Fruit fly (Drosophila melanogaster): Measurements from ENCODE around the gene PhKgamma.

Gene PhKgamma

DNA sequence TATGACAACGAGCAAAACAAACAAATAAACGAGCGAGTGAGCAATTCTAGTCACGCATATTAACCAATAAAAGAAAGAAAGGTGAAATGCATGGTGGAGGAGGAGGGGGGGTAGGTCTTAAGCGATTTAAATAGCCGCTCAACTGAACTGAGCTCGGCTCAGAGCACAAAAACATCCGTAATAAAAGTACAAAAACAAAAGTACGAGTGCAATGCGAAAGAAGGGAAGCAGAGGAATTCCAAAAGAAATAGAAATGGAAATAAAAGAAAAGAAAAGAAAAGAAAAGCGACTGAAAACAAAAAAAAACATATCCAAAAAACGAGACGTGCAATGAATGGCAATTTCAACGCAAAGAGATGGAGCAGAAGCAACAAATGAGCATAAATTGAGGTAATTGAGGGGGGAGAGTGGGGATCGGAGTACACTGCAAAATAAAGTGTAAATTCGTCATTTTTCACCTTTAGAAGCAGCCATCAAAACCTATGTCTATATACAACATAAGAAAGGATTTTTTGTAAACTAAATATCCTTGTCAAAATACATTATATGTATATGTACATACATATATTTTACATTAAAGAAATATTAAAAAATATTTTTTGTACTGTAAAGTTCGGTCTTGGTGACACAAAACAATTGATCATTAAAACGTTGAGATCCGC lies 36.6 kb upstream of the PhKgamma start:
- TF ChIP-seq CG32121 (GFP tag; IDR thresholded peaks at IDR 0.05) = 0 out of 2 replicates have a peak, but pooled peaks have one; percentile 37
- TF ChIP-seq Pif1B (GFP tag; optimal IDR thresholded peaks at IDR 0.05) = peak; percentile 16
- peak; percentile 34 for TF ChIP-seq CG34367 (tag; optimal IDR thresholded peaks at IDR 0.05)
- peak; percentile 34; the same call in 1 of the 2 replicates for TF ChIP-seq Ets98B (GFP tag; IDR thresholded peaks at IDR 0.05)
- peak; percentile 62 for TF ChIP-seq CG8301 (tag; optimal IDR thresholded peaks at IDR 0.05)
- TF ChIP-seq Pif1A (GFP tag; optimal IDR thresholded peaks at IDR 0.05) = peak; percentile 35
- TF ChIP-seq fd96Ca (GFP tag; IDR thresholded peaks at IDR 0.05) = no peak
- TF ChIP-seq CG8159 (tag; optimal IDR thresholded peaks at IDR 0.05) = peak; percentile 73
- TF ChIP-seq CG17806 (tag; optimal IDR thresholded peaks at IDR 0.05) = peak; percentile 64
- TF ChIP-seq D1 (tag; optimal IDR thresholded peaks at IDR 0.05) = no peak
- TF ChIP-seq EcR (GFP tag; optimal IDR thresholded peaks at IDR 0.05) = no peak
- peak; percentile 62 for TF ChIP-seq CG15710 (tag; optimal IDR thresholded peaks at IDR 0.05)
- TF ChIP-seq CG14655 (GFP tag; optimal IDR thresholded peaks at IDR 0.05) = peak; percentile 72
- TF ChIP-seq CG9948 (tag; optimal IDR thresholded peaks at IDR 0.05) = peak; percentile 75
- peak; percentile 54; the same call in 1 of the 3 replicates for TF ChIP-seq CG4496 (GFP tag; IDR thresholded peaks at IDR 0.05)
- no peak for TF ChIP-seq CG12605 (GFP tag; IDR thresholded peaks at IDR 0.05)
- peak; percentile 23 for TF ChIP-seq Snoo (tag; optimal IDR thresholded peaks at IDR 0.05)
- no peak for TF ChIP-seq gl (tag; optimal IDR thresholded peaks at IDR 0.05)
- TF ChIP-seq rn (GFP tag; IDR thresholded peaks at IDR 0.05) = no peak

DNA sequence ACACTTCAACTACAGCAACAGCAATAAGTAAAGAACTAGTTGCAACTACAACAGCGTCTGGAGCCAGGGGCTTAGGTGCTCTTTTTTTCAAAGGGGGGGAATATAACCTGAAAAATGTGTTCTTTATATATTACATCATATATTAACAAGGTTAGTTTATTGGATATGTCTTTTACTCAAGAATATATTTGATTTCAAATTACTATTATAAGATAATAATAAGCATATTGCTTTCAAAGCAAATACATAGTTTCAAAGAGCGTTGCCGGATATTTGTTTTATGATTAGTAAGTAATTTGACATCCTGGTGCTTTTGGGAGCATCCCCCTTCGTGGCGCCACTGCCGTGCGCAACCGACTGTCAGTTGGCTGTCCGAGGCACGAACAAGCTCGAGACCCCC lies 35.9 kb upstream of the PhKgamma start:
- TF ChIP-seq CG14655 (GFP tag; optimal IDR thresholded peaks at IDR 0.05) (peak; percentile 95), Pif1A (GFP tag; optimal IDR thresholded peaks at IDR 0.05) (peak; percentile 79), Snoo (tag; optimal IDR thresholded peaks at IDR 0.05) (peak; percentile 52), CG9948 (tag; optimal IDR thresholded peaks at IDR 0.05) (peak; percentile 90), Ets98B (GFP tag; IDR thresholded peaks at IDR 0.05) (peak; percentile 74), CG4496 (GFP tag; IDR thresholded peaks at IDR 0.05) (peak; percentile 86), CG13204 (GFP tag; optimal IDR thresholded peaks at IDR 0.05) (peak; percentile 67), CG17806 (tag; optimal IDR thresholded peaks at IDR 0.05) (peak; percentile 80), gl (tag; optimal IDR thresholded peaks at IDR 0.05) (peak; percentile 42), CG12605 (GFP tag; IDR thresholded peaks at IDR 0.05) (peak; percentile 85), CG10348 (GFP tag; IDR thresholded peaks at IDR 0.05) (peak; percentile 81), rn (GFP tag; IDR thresholded peaks at IDR 0.05) (peak; percentile 55; the same call in 1 of the 2 replicates), EcR (GFP tag; optimal IDR thresholded peaks at IDR 0.05) (no peak), CG8159 (tag; optimal IDR thresholded peaks at IDR 0.05) (peak; percentile 89), fd96Ca (GFP tag; IDR thresholded peaks at IDR 0.05) (peak; percentile 88), CG34367 (tag; optimal IDR thresholded peaks at IDR 0.05) (peak; percentile 84), CG32121 (GFP tag; IDR thresholded peaks at IDR 0.05) (peak; percentile 92), D1 (tag; optimal IDR thresholded peaks at IDR 0.05) (peak; percentile 47), CG15710 (tag; optimal IDR thresholded peaks at IDR 0.05) (peak; percentile 89), Pif1B (GFP tag; optimal IDR thresholded peaks at IDR 0.05) (peak; percentile 70), CG8301 (tag; optimal IDR thresholded peaks at IDR 0.05) (peak; percentile 92)

DNA sequence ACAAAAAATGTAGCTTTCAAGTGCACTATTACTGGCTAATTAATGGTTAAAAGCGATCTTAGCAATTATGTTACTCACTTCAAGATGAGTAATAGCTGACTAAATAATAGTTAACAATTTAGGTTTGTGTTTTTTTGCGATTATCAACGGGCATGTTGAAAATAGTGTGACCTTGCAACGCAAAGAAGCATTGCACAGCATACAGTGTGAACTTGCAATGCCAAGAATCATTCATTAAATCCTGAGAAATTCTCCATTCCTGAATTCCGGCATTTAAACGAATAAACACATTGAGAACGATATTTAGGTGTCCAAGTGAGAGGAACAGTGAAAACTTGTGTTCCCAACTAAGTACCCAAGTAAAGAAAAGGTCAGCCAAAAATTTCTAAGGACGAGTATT lies 35.3 kb upstream of the PhKgamma start:
- no peak for TF ChIP-seq Snoo (tag; optimal IDR thresholded peaks at IDR 0.05)
- TF ChIP-seq CG8159 (tag; optimal IDR thresholded peaks at IDR 0.05) = no peak
- no peak for TF ChIP-seq CG15710 (tag; optimal IDR thresholded peaks at IDR 0.05)
- TF ChIP-seq CG34367 (tag; optimal IDR thresholded peaks at IDR 0.05) = no peak

DNA sequence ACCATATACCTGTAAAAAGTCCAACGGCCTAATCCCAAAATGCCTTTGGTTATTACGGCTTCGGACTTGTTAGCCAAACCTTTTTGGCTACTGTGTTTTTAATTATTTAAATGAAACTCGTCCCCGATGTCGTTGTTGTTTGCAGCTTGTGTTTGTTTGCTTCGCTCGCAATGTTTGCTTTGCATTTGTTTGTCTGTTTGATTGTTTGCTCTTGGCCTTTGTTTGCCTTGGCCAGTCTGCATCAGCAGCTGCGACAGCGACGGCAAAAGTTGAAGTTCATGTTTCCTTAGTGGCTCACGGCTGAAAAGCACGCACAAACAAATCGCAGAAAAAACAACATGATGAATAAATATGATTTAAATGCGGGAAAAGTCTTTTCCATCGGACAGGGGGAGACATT lies 34.5 kb upstream of the PhKgamma start:
- no peak for TF ChIP-seq D1 (tag; optimal IDR thresholded peaks at IDR 0.05)
- TF ChIP-seq Pif1B (GFP tag; optimal IDR thresholded peaks at IDR 0.05) = peak; percentile 23
- TF ChIP-seq EcR (GFP tag; optimal IDR thresholded peaks at IDR 0.05) = no peak
- no peak for TF ChIP-seq CG10348 (GFP tag; IDR thresholded peaks at IDR 0.05)
- TF ChIP-seq CG9948 (tag; optimal IDR thresholded peaks at IDR 0.05) = no peak
- peak; percentile 43; the same call in 1 of the 3 replicates for TF ChIP-seq CG4496 (GFP tag; IDR thresholded peaks at IDR 0.05)
- TF ChIP-seq CG8159 (tag; optimal IDR thresholded peaks at IDR 0.05) = peak; percentile 21
- TF ChIP-seq CG12605 (GFP tag; IDR thresholded peaks at IDR 0.05) = no peak
- TF ChIP-seq fd96Ca (GFP tag; IDR thresholded peaks at IDR 0.05) = no peak
- TF ChIP-seq CG32121 (GFP tag; IDR thresholded peaks at IDR 0.05) = no peak
- TF ChIP-seq Pif1A (GFP tag; optimal IDR thresholded peaks at IDR 0.05) = peak; percentile 24
- TF ChIP-seq CG14655 (GFP tag; optimal IDR thresholded peaks at IDR 0.05) = no peak
- peak; percentile 22 for TF ChIP-seq Snoo (tag; optimal IDR thresholded peaks at IDR 0.05)
- no peak for TF ChIP-seq rn (GFP tag; IDR thresholded peaks at IDR 0.05)
- no peak for TF ChIP-seq Ets98B (GFP tag; IDR thresholded peaks at IDR 0.05)
- no peak for TF ChIP-seq CG15710 (tag; optimal IDR thresholded peaks at IDR 0.05)
- peak; percentile 22 for TF ChIP-seq CG34367 (tag; optimal IDR thresholded peaks at IDR 0.05)
- peak; percentile 13 for TF ChIP-seq CG17806 (tag; optimal IDR thresholded peaks at IDR 0.05)
- TF ChIP-seq gl (tag; optimal IDR thresholded peaks at IDR 0.05) = peak; percentile 19
- TF ChIP-seq CG13204 (GFP tag; optimal IDR thresholded peaks at IDR 0.05) = no peak
- TF ChIP-seq CG8301 (tag; optimal IDR thresholded peaks at IDR 0.05) = no peak

DNA sequence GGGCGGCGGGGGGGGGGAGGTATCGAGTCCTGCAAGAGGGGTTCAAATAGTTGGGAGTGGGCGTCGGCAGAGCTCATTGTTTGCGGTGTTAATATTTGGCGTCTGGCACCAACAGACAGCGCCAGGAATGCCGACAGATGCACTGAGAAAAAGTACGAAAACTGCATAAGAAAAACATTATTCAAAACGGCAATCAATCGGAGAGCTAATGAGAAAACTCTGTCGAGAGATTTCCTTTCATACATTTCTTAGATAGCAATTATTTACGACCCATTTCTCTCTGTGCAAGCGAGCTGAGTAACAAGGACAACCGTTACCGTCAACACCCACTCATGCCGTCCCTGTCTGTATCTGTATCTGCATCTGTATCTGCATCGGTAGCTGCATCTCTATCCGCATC lies 30.9 kb upstream of the PhKgamma start:
- TF ChIP-seq CG8159 (tag; optimal IDR thresholded peaks at IDR 0.05) = peak; percentile 53
- TF ChIP-seq fd96Ca (GFP tag; IDR thresholded peaks at IDR 0.05) = peak; percentile 67; the same call in 2 of the 3 replicates
- TF ChIP-seq CG17806 (tag; optimal IDR thresholded peaks at IDR 0.05) = peak; percentile 36
- peak; percentile 10 for TF ChIP-seq CG9948 (tag; optimal IDR thresholded peaks at IDR 0.05)
- peak; percentile 41; the same call in 1 of the 2 replicates for TF ChIP-seq Ets98B (GFP tag; IDR thresholded peaks at IDR 0.05)
- TF ChIP-seq EcR (GFP tag; optimal IDR thresholded peaks at IDR 0.05) = no peak
- no peak for TF ChIP-seq D1 (tag; optimal IDR thresholded peaks at IDR 0.05)
- no peak for TF ChIP-seq gl (tag; optimal IDR thresholded peaks at IDR 0.05)
- peak; percentile 48 for TF ChIP-seq CG15710 (tag; optimal IDR thresholded peaks at IDR 0.05)
- TF ChIP-seq Pif1B (GFP tag; optimal IDR thresholded peaks at IDR 0.05) = peak; percentile 37
- peak; percentile 21 for TF ChIP-seq Pif1A (GFP tag; optimal IDR thresholded peaks at IDR 0.05)
- no peak for TF ChIP-seq CG10348 (GFP tag; IDR thresholded peaks at IDR 0.05)
- no peak for TF ChIP-seq CG13204 (GFP tag; optimal IDR thresholded peaks at IDR 0.05)
- TF ChIP-seq rn (GFP tag; IDR thresholded peaks at IDR 0.05) = no peak
- peak; percentile 16 for TF ChIP-seq CG8301 (tag; optimal IDR thresholded peaks at IDR 0.05)
- TF ChIP-seq CG4496 (GFP tag; IDR thresholded peaks at IDR 0.05) = peak; percentile 75
- peak; percentile 55; the same call in 1 of the 2 replicates for TF ChIP-seq CG12605 (GFP tag; IDR thresholded peaks at IDR 0.05)
- no peak for TF ChIP-seq Snoo (tag; optimal IDR thresholded peaks at IDR 0.05)
- TF ChIP-seq CG32121 (GFP tag; IDR thresholded peaks at IDR 0.05) = no peak
- peak; percentile 40 for TF ChIP-seq CG14655 (GFP tag; optimal IDR thresholded peaks at IDR 0.05)
- peak; percentile 50 for TF ChIP-seq CG34367 (tag; optimal IDR thresholded peaks at IDR 0.05)
